Fruit fly (Drosophila melanogaster): ENCODE measurements around the gene CG31097.
A peak's percentile ranks its signal among the peaks of the same experiment; 100 is the strongest.

CG31097 gene

DNA sequence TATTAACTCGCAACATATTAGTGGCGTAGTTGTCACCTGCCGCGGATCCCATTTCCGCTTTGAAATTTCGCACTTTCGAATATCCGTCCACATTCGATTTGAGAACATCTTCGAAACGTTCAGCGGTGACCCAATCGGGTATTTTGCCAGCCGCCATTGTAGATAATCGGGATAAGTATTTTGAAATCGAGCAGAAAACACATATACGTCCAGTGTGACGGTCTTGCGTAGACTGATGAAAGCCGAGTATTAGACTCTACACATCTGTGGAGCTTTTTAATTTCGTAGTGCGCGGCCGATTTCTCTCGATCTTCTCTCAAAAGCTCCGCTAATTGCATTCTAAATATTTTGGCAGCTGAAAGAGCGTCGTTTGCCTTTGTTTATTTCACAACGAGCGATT, 31.5 kb upstream of the CG31097 start, which contains the start of gene CHKov1 (continued):
- TF ChIP-seq CG18262 (tag; optimal IDR thresholded peaks at IDR 0.05) (no peak), Ada2b (GFP tag; IDR thresholded peaks at IDR 0.05) (no peak), Ptx1 (GFP tag; IDR thresholded peaks at IDR 0.05) (no peak), CG18599 (GFP tag; optimal IDR thresholded peaks at IDR 0.05) (no peak), zfh1 (GFP tag; IDR thresholded peaks at IDR 0.05) (no peak), onecut (GFP tag; IDR thresholded peaks at IDR 0.05) (no peak), ac (GFP tag; optimal IDR thresholded peaks at IDR 0.05) (no peak), Kr (GFP tag; optimal IDR thresholded peaks at IDR 0.05) (no peak), abd-A (tag; optimal IDR thresholded peaks at IDR 0.05) (no peak), sqz (GFP tag; optimal IDR thresholded peaks at IDR 0.05) (no peak), az2 (GFP tag; optimal IDR thresholded peaks at IDR 0.05) (no peak), pho (GFP tag; optimal IDR thresholded peaks at IDR 0.05) (no peak), odd (GFP tag; optimal IDR thresholded peaks at IDR 0.05) (no peak), CG30431 (GFP tag; optimal IDR thresholded peaks at IDR 0.05) (no peak)

DNA sequence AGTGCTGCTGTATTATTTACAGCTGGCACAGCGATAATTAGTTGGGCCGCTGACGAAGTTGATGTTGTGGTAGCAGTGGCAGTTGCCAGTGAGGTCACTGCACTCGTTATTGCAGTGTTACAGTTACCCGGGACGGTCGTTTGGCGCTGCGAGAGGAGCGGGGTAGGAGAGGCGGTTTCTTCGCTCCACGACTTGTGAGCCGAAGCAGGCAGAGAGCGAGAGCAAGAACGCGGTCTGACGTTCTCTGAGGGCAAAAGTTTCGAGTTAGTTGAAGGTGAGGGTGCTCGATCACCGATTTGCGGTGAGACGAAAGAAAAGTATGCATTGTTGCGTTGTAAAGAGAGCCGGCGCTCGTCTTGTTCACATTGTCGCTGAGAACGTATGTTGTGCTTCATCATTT, 31.0 kb upstream of the CG31097 start:
- TF ChIP-seq row (GFP tag; IDR thresholded peaks at IDR 0.05) (0 out of 3 replicates have a peak, but pooled peaks have one; percentile 6), zen2 (GFP tag; IDR thresholded peaks at IDR 0.05; ENCODE audit: partially characterized antibody) (0 out of 3 replicates have a peak, but pooled peaks have one; percentile 16), gce (GFP tag; IDR thresholded peaks at IDR 0.05) (0 out of 3 replicates have a peak, but pooled peaks have one; percentile 20), chinmo (GFP tag; IDR thresholded peaks at IDR 0.05; ENCODE audit: partially characterized antibody) (peak; percentile 59; the same call in 2 of the 4 replicates), crol (GFP tag; IDR thresholded peaks at IDR 0.05) (peak; percentile 90)

DNA sequence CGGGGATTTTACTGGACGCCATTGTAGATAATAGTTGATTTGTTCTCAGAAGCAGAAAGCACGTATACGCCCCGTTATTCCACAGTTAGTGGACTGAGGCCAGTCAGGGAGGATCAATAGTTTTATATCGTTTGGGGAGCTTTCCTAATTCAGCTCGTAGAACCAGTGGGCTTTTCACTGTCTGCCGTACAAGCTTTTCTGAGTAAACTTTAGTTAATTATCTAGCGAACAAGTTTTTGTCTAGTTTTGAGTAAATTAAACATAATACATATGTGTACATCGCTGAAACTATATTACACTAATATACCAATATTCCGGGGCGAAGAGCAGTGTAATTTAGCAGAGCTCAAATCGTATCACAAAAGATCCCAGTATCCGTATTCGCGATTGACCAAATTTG, 25.1 kb upstream of the CG31097 start, which contains the start of gene CG10562:
Gene CG10562 (minus strand): TSS at position 101 of the 400 bp plus-strand sequence.
- peak; percentile 20 for TF ChIP-seq exex (tag; optimal IDR thresholded peaks at IDR 0.05)
- TF ChIP-seq caup (GFP tag; optimal IDR thresholded peaks at IDR 0.05; ENCODE audit: severe bottlenecking) = no peak

DNA sequence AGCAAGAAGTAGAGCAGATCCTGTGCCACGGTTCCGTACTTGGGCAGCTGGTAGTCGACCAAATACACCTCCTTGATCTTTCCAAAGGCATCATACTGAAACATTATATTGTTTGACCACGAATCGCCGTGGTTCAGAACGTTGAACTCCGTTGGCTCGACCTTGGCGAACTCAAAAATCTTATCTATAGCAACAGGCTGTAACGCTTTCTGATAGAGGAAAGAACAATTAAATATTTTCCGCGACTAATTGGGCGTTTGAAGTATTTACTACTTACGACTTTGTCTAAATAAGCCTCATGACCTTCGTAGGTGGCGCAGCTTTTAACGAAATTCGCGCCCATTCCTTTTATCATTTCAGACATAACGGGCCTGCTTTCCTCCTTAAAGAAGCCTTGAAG, 24.1 kb upstream of the CG31097 start:
- TF ChIP-seq ato (GFP tag; IDR thresholded peaks at IDR 0.05; ENCODE audit: partially characterized antibody) = no peak
- TF ChIP-seq exex (tag; optimal IDR thresholded peaks at IDR 0.05) = peak; percentile 65

DNA sequence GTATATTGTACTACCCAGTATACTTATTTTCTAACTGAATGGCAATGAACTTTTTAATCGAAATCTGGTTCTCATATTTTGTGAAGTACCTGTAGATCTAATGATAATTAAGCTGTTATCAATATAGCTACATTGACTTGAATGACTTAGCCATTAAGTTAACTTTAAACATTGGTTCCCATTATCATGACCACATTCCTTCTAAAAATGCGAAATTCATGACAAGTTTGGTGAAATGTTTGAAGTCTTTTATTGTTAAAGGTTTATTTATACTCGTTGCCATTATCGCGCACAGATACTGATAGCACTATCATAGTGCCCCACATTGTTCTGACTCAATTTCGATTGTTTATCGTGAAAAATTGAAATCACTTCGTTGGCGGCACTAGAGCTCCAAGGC, 23.3 kb upstream of the CG31097 start:
- TF ChIP-seq Trl (optimal IDR thresholded peaks at IDR 0.05) (peak in 1 of 2 experiments; percentile 1), Trl (GFP tag; optimal IDR thresholded peaks at IDR 0.05) (no peak), CG18619 (GFP tag; optimal IDR thresholded peaks at IDR 0.05) (no peak), Med (GFP tag) (peak; percentile 33), lab (GFP tag; optimal IDR thresholded peaks at IDR 0.05) (peak; percentile 14), grn (GFP tag; optimal IDR thresholded peaks at IDR 0.05) (peak; percentile 69), sug (tag; optimal IDR thresholded peaks at IDR 0.05) (peak; percentile 86), sd (tag; optimal IDR thresholded peaks at IDR 0.05) (peak; percentile 91), GATAe (GFP tag; conservative IDR thresholded peaks at IDR 0.05) (0 out of 2 replicates have a peak, but pooled peaks have one; percentile 40), exex (tag; optimal IDR thresholded peaks at IDR 0.05) (peak; percentile 84), CG15696 (tag; optimal IDR thresholded peaks at IDR 0.05) (no peak), mirr (GFP tag; optimal IDR thresholded peaks at IDR 0.05) (peak; percentile 36), Lim3 (GFP tag; IDR thresholded peaks at IDR 0.05) (0 out of 2 replicates have a peak, but pooled peaks have one; percentile 26), CG6175 (GFP tag; IDR thresholded peaks at IDR 0.05) (no peak)
